Fruit fly (Drosophila melanogaster) whole organism, wandering third instar larva: ENCODE results near the gene CG14563.
A peak's percentile ranks its signal among the peaks of the same experiment; 100 is the strongest.

ENCODE experiments used
- Abd-B ChIP-seq: fragments of >200 bp; optimal IDR thresholded peaks from 2 replicates; lab custom pipeline; 2017; ENCODE audit warnings: missing biosample characterization, missing genetic modification characterization
- CG32264 ChIP-seq: fragments of 200-800 bp; sonication (Bioruptor generic); optimal IDR thresholded peaks from 2 replicates; lab custom pipeline; 2016; ENCODE audit warnings: missing biosample characterization, missing genetic modification characterization
- CG9705 ChIP-seq: fragments of 200-800 bp; sonication (Bioruptor generic); optimal IDR thresholded peaks from 2 replicates; lab custom pipeline; 2018; ENCODE audit warnings: missing biosample characterization, mild to moderate bottlenecking, missing genetic modification characterization
- CrebA ChIP-seq: fragments of 200-800 bp; sonication (Bioruptor generic); optimal IDR thresholded peaks from 2 replicates; lab custom pipeline; 2016; ENCODE audit warnings: missing biosample characterization, mild to moderate bottlenecking, missing genetic modification characterization, borderline replicate concordance
- Dfd ChIP-seq: fragments of >200 bp; optimal IDR thresholded peaks from 2 replicates; lab custom pipeline; 2017; ENCODE audit warnings: missing biosample characterization, missing genetic modification characterization
- Dif ChIP-seq: fragments of 200-275, 200-300 bp; sonication (Bioruptor generic); optimal IDR thresholded peaks from 2 replicates; lab custom pipeline; 2018; ENCODE audit warnings: missing biosample characterization, missing genetic modification characterization; ENCODE audit not compliant: partially characterized antibody
- GATAd ChIP-seq: sonication (Bioruptor generic); optimal IDR thresholded peaks from 2 replicates; lab custom pipeline; 2016; ENCODE audit warnings: missing biosample characterization, missing genetic modification characterization
- HLH106 ChIP-seq: fragments of 200-800 bp; optimal IDR thresholded peaks from 3 replicates; lab custom pipeline; 2019; ENCODE audit warnings: missing biosample characterization, mild to moderate bottlenecking, missing genetic modification characterization, moderate library complexity
- Hnf4 ChIP-seq: fragments of 200-800 bp; sonication (Bioruptor generic); optimal IDR thresholded peaks from 2 replicates; lab custom pipeline; 2016; ENCODE audit warnings: missing biosample characterization, mild to moderate bottlenecking, missing genetic modification characterization
- Hr78 ChIP-seq: fragments of >200 bp; optimal IDR thresholded peaks from 2 replicates; lab custom pipeline; 2017; ENCODE audit warnings: missing biosample characterization, missing genetic modification characterization
- Hr83 ChIP-seq: fragments of 200-300 bp; sonication (Bioruptor generic); optimal IDR thresholded peaks from 2 replicates; lab custom pipeline; 2016; ENCODE audit warnings: missing biosample characterization, mild to moderate bottlenecking, missing genetic modification characterization, moderate library complexity; ENCODE audit not compliant: poor library complexity, severe bottlenecking
- Jra ChIP-seq: sonication (Bioruptor generic); optimal IDR thresholded peaks from 2 replicates; lab custom pipeline; 2016; ENCODE audit warnings: missing biosample characterization, missing genetic modification characterization
- Mio ChIP-seq: sonication (Bioruptor generic); optimal IDR thresholded peaks from 2 replicates; lab custom pipeline; 2016; ENCODE audit warnings: missing biosample characterization, missing genetic modification characterization
- Myc ChIP-seq: fragments of >200 bp; optimal IDR thresholded peaks from 2 replicates; lab custom pipeline; 2017
- N ChIP-seq: fragments of >200 bp; optimal IDR thresholded peaks from 2 replicates; lab custom pipeline; 2018; ENCODE audit warnings: missing biosample characterization, missing external identifiers, missing genetic modification characterization
- OdsH ChIP-seq: fragments of 200-800 bp; sonication (Bioruptor generic); optimal IDR thresholded peaks from 2 replicates; lab custom pipeline; 2016; ENCODE audit warnings: missing biosample characterization, mild to moderate bottlenecking, missing genetic modification characterization
- Rel ChIP-seq, 2 experiments: fragments of 200-800 bp; sonication (Bioruptor generic) in 1 of 2; optimal IDR thresholded peaks; 2 replicates in 1 of 2; 3 replicates in 1 of 2; lab custom pipeline; 2016 to 2019; ENCODE audit warnings: mild to moderate bottlenecking in 2 of 2, missing biosample characterization in 2 of 2, missing genetic modification characterization in 2 of 2, moderate library complexity in 1 of 2
- Sp1 ChIP-seq: fragments of 200-800 bp; sonication (Bioruptor generic); optimal IDR thresholded peaks from 3 replicates; lab custom pipeline; 2019; ENCODE audit warnings: missing biosample characterization, mild to moderate bottlenecking, missing genetic modification characterization, moderate library complexity
- Vsx2 ChIP-seq: fragments of 200-300, 225-300 bp; sonication (Bioruptor generic); optimal IDR thresholded peaks from 2 replicates; lab custom pipeline; 2018; ENCODE audit warnings: missing biosample characterization, missing genetic modification characterization; ENCODE audit not compliant: partially characterized antibody
- br ChIP-seq: fragments of 200-800 bp; sonication (Bioruptor generic); optimal IDR thresholded peaks from 2 replicates; lab custom pipeline; 2016; ENCODE audit warnings: missing biosample characterization, missing genetic modification characterization
- brk ChIP-seq: fragments of 200-800 bp; sonication (Bioruptor generic); optimal IDR thresholded peaks from 2 replicates; lab custom pipeline; 2016; ENCODE audit warnings: missing biosample characterization, mild to moderate bottlenecking, missing genetic modification characterization
- dl ChIP-seq, 2 experiments: fragments of 175-275, 200-275 bp in 1 of 2; fragments of 200-275 bp in 1 of 2; sonication (Bioruptor generic); optimal IDR thresholded peaks; lab custom pipeline; 2018; ENCODE audit warnings: mild to moderate bottlenecking in 2 of 2, missing biosample characterization in 2 of 2, missing genetic modification characterization in 2 of 2, moderate library complexity in 2 of 2; ENCODE audit not compliant: partially characterized antibody in 2 of 2, insufficient read depth in 1 of 2
- dmrt93B ChIP-seq: fragments of 200-800 bp; sonication (Bioruptor generic); optimal IDR thresholded peaks from 2 replicates; lab custom pipeline; 2018; ENCODE audit warnings: missing biosample characterization, mild to moderate bottlenecking, missing genetic modification characterization
- dsf ChIP-seq: sonication (Bioruptor generic); optimal IDR thresholded peaks from 2 replicates; lab custom pipeline; 2016; ENCODE audit warnings: missing biosample characterization, missing genetic modification characterization, borderline replicate concordance
- ey ChIP-seq: fragments of 200-800 bp; sonication (Bioruptor generic); optimal IDR thresholded peaks from 2 replicates; lab custom pipeline; 2016; ENCODE audit warnings: missing biosample characterization, missing genetic modification characterization
- foxo ChIP-seq, 2 experiments: fragments of 200-800 bp; sonication (Bioruptor generic); optimal IDR thresholded peaks; 2 replicates in 1 of 2; 3 replicates in 1 of 2; lab custom pipeline; 2016 to 2017; ENCODE audit warnings: missing biosample characterization in 2 of 2, missing genetic modification characterization in 2 of 2
- fru ChIP-seq: fragments of 200-800 bp; sonication (Bioruptor generic); optimal IDR thresholded peaks from 3 replicates; lab custom pipeline; 2016; ENCODE audit warnings: missing biosample characterization, mild to moderate bottlenecking, missing genetic modification characterization
- h ChIP-seq: fragments of 200-800 bp; sonication (Bioruptor generic); optimal IDR thresholded peaks from 3 replicates; lab custom pipeline; 2016; ENCODE audit warnings: missing biosample characterization, mild to moderate bottlenecking, missing genetic modification characterization
- jim ChIP-seq: fragments of 175-275, 200-325 bp; sonication (Bioruptor generic); optimal IDR thresholded peaks from 2 replicates; lab custom pipeline; 2016; ENCODE audit warnings: missing biosample characterization, mild to moderate bottlenecking, missing genetic modification characterization
- lola ChIP-seq: fragments of >200 bp; optimal IDR thresholded peaks from 2 replicates; lab custom pipeline; 2017; ENCODE audit warnings: missing biosample characterization, missing genetic modification characterization
- pan ChIP-seq: fragments of >200 bp; optimal IDR thresholded peaks from 2 replicates; lab custom pipeline; 2017
- psq ChIP-seq: fragments of 200-800 bp; sonication (Bioruptor generic); optimal IDR thresholded peaks from 3 replicates; lab custom pipeline; 2017; ENCODE audit warnings: missing biosample characterization, mild to moderate bottlenecking, missing genetic modification characterization, moderate library complexity
- rgr ChIP-seq: fragments of 200-800 bp; sonication (Bioruptor generic); optimal IDR thresholded peaks from 3 replicates; lab custom pipeline; 2016; ENCODE audit warnings: missing biosample characterization, mild to moderate bottlenecking, missing genetic modification characterization
- sage ChIP-seq: fragments of 200-800 bp; sonication (Bioruptor generic); optimal IDR thresholded peaks from 2 replicates; lab custom pipeline; 2016; ENCODE audit warnings: missing biosample characterization, mild to moderate bottlenecking, missing genetic modification characterization
- sv ChIP-seq: fragments of 200-800 bp; sonication (Bioruptor generic); optimal IDR thresholded peaks from 3 replicates; lab custom pipeline; 2016; ENCODE audit warnings: missing biosample characterization, missing genetic modification characterization
- tai ChIP-seq: sonication (Bioruptor generic); optimal IDR thresholded peaks from 2 replicates; lab custom pipeline; 2016; ENCODE audit warnings: missing biosample characterization, missing genetic modification characterization
- usp ChIP-seq: fragments of >200 bp; optimal IDR thresholded peaks from 2 replicates; lab custom pipeline; 2017; ENCODE audit warnings: missing biosample characterization, missing genetic modification characterization
- woc ChIP-seq: sonication (Bioruptor generic); optimal IDR thresholded peaks from 2 replicates; lab custom pipeline; 2016; ENCODE audit warnings: missing biosample characterization, mild to moderate bottlenecking, missing genetic modification characterization

CG14563 gene

dm6 chr3L:21879344-21879743 lies 37.2 kb upstream of the CG14563 start:
- TF ChIP-seq Hnf4, result peak; percentile 29
- no peak for TF ChIP-seq dsf
- TF ChIP-seq rgr (GFP tag; lab: Kevin White, UChicago), result peak; percentile 71
- no peak for TF ChIP-seq pan (lab: Kevin White, UChicago)
- no peak for TF ChIP-seq Hr78 (GFP tag; lab: Kevin White, UChicago)
- TF ChIP-seq Hr83 (GFP tag; lab: Kevin White, UChicago), result peak; percentile 57
- no peak for TF ChIP-seq jim (GFP tag; lab: Kevin White, UChicago)
- no peak for TF ChIP-seq Dfd (GFP tag; lab: Kevin White, UChicago)
- TF ChIP-seq Sp1 (GFP tag; lab: Kevin White, UChicago), result peak; percentile 72
- peak; percentile 38 for TF ChIP-seq Vsx2 (GFP tag; lab: Kevin White, UChicago)
- TF ChIP-seq dmrt93B (GFP tag; lab: Kevin White, UChicago), result no peak
- TF ChIP-seq Dif (GFP tag; lab: Kevin White, UChicago), result peak; percentile 64
- TF ChIP-seq Rel (GFP tag; optimal IDR thresholded peaks at IDR 0.05; lab: Kevin White, UChicago), result no peak
- TF ChIP-seq Rel (tag; optimal IDR thresholded peaks at IDR 0.05; lab: Kevin White, UChicago), result peak; percentile 79
- TF ChIP-seq HLH106 (tag; lab: Kevin White, UChicago), result peak; percentile 39
- peak in 1 of 2 experiments; percentile 54 for TF ChIP-seq foxo (GFP tag; optimal IDR thresholded peaks at IDR 0.05; lab: Kevin White, UChicago)
- TF ChIP-seq tai (GFP tag; lab: Kevin White, UChicago), result no peak
- no peak for TF ChIP-seq Jra (GFP tag; lab: Kevin White, UChicago)
- TF ChIP-seq h, result peak; percentile 67
- TF ChIP-seq brk (GFP tag; lab: Kevin White, UChicago), result peak; percentile 24
- TF ChIP-seq psq, result peak; percentile 73
- TF ChIP-seq CG32264 (GFP tag; lab: Kevin White, UChicago), result no peak
- peak; percentile 64 for TF ChIP-seq br (GFP tag; lab: Kevin White, UChicago)
- TF ChIP-seq OdsH (GFP tag; lab: Kevin White, UChicago), result peak; percentile 52
- no peak for TF ChIP-seq GATAd
- TF ChIP-seq usp (GFP tag; lab: Kevin White, UChicago), result no peak
- TF ChIP-seq CG9705 (GFP tag; lab: Kevin White, UChicago), result no peak
- TF ChIP-seq Abd-B (GFP tag; lab: Kevin White, UChicago), result no peak
- TF ChIP-seq fru (GFP tag; lab: Kevin White, UChicago), result peak; percentile 92
- TF ChIP-seq lola (GFP tag; lab: Kevin White, UChicago), result no peak
- no peak for TF ChIP-seq N
- no peak for TF ChIP-seq CrebA (GFP tag; lab: Kevin White, UChicago)
- TF ChIP-seq sv (GFP tag; lab: Kevin White, UChicago), result no peak
- peak; percentile 59 for TF ChIP-seq Myc (lab: Kevin White, UChicago)
- TF ChIP-seq ey (GFP tag; lab: Kevin White, UChicago), result peak; percentile 21
- peak; percentile 45 to 54 for TF ChIP-seq dl (GFP tag; optimal IDR thresholded peaks at IDR 0.05; lab: Kevin White, UChicago; ENCODE audit: insufficient read depth in 1 of 2, partially characterized antibody in 2 of 2)
- peak; percentile 21 for TF ChIP-seq Mio (GFP tag; lab: Kevin White, UChicago)
- no peak for TF ChIP-seq woc (GFP tag; lab: Kevin White, UChicago)
- TF ChIP-seq sage (GFP tag; lab: Kevin White, UChicago), result peak; percentile 64

dm6 chr3L:21878285-21878684 lies 36.1 kb upstream of the CG14563 start:
- TF ChIP-seq Mio (GFP tag; lab: Kevin White, UChicago) (no peak), pan (lab: Kevin White, UChicago) (no peak), tai (GFP tag; lab: Kevin White, UChicago) (no peak), GATAd (no peak)

- TF ChIP-seq Dfd (GFP tag; lab: Kevin White, UChicago) (peak; percentile 91), CrebA (GFP tag; lab: Kevin White, UChicago) (no peak), Hr78 (GFP tag; lab: Kevin White, UChicago) (no peak)
These were observed 29.6 kb upstream of the CG14563 start for dm6 chr3L:21871804-21872203.
